Worm (Caenorhabditis elegans) whole organism, young adult: ENCODE results near the gene skp-1.

ENCODE experiments used
- B0261.1 ChIP-seq: sonication (generic microtip); optimal IDR thresholded peaks from 2 replicates; lab custom pipeline; 2016; ENCODE audit warnings: mild to moderate bottlenecking, missing genetic modification characterization, moderate library complexity, missing compliant biosample characterization
- C06A6.2 ChIP-seq: fragments of 200-800 bp; sonication (Bioruptor generic); conservative IDR thresholded peaks from 2 replicates; pipeline ENCODE4 v1.3.6; 2022; ENCODE audit warnings: missing genetic modification characterization, missing compliant biosample characterization
- F10E7.11 ChIP-seq: sonication (generic microtip); optimal IDR thresholded peaks from 2 replicates; lab custom pipeline; 2017; ENCODE audit warnings: mild to moderate bottlenecking, missing genetic modification characterization, moderate library complexity, missing compliant biosample characterization
- F37B4.10 ChIP-seq: fragments of 200-800 bp; sonication (Bioruptor generic); IDR thresholded peaks from 2 replicates; pipeline ENCODE4 v1.3.6; 2022; ENCODE audit warnings: missing genetic modification characterization, missing compliant biosample characterization
- F52B5.7 ChIP-seq: sonication (generic microtip); optimal IDR thresholded peaks from 2 replicates; lab custom pipeline; 2016; ENCODE audit warnings: mild to moderate bottlenecking, missing genetic modification characterization, missing compliant biosample characterization
- F55B11.4 ChIP-seq: sonication (generic microtip); optimal IDR thresholded peaks from 2 replicates; lab custom pipeline; 2016; ENCODE audit warnings: missing compliant biosample characterization, missing genetic modification characterization, borderline replicate concordance; ENCODE audit not compliant: insufficient read depth
- K11D2.4 ChIP-seq: fragments of 200-800 bp; sonication (Bioruptor generic); IDR thresholded peaks from 2 replicates; pipeline ENCODE4 v1.3.6; 2022; ENCODE audit warnings: missing genetic modification reagents, missing genetic modification characterization, missing compliant biosample characterization
- Y67H2A.10 ChIP-seq: fragments of 200-800 bp; sonication (Bioruptor generic); conservative IDR thresholded peaks from 2 replicates; pipeline ENCODE4 v1.3.6; 2022; ENCODE audit warnings: missing genetic modification reagents, missing genetic modification characterization, missing compliant biosample characterization
- Y79H2A.3 ChIP-seq: fragments of 200-800 bp; sonication (Bioruptor generic); conservative IDR thresholded peaks from 2 replicates; pipeline ENCODE4 v1.3.6; 2022; ENCODE audit warnings: missing genetic modification reagents, missing genetic modification characterization, missing compliant biosample characterization
- Y95B8A.8 ChIP-seq: fragments of 200-800 bp; sonication (Bioruptor generic); IDR thresholded peaks from 2 replicates; pipeline ENCODE4 v1.3.6; 2022; ENCODE audit warnings: missing genetic modification reagents, missing genetic modification characterization, missing compliant biosample characterization
- atf-7 ChIP-seq: sonication (generic microtip); optimal IDR thresholded peaks from 2 replicates; lab custom pipeline; 2017; ENCODE audit warnings: mild to moderate bottlenecking, missing genetic modification characterization, missing compliant biosample characterization
- attf-3 ChIP-seq: fragments of 200-800 bp; sonication (Bioruptor generic); conservative IDR thresholded peaks from 2 replicates; pipeline ENCODE4 v1.3.6; 2022; ENCODE audit warnings: missing genetic modification reagents, missing genetic modification characterization, missing compliant biosample characterization
- bed-2 ChIP-seq: fragments of 200-800 bp; sonication (Bioruptor generic); IDR thresholded peaks from 2 replicates; pipeline ENCODE4 v1.3.6; 2022; ENCODE audit warnings: missing genetic modification reagents, missing genetic modification characterization, missing compliant biosample characterization
- dox-1 ChIP-seq: fragments of 200-800 bp; sonication (Bioruptor generic); IDR thresholded peaks from 2 replicates; pipeline ENCODE4 v1.3.6; 2022; ENCODE audit warnings: missing genetic modification reagents, missing genetic modification characterization, missing compliant biosample characterization
- dpl-1 ChIP-seq: fragments of 150-350 bp; optimal IDR thresholded peaks from 2 replicates; lab custom pipeline; 2014; ENCODE audit warnings: missing biosample characterization, missing genetic modification reagents, missing genetic modification characterization
- efl-1 ChIP-seq: fragments of 150-350 bp; optimal IDR thresholded peaks from 2 replicates; lab custom pipeline; 2014; ENCODE audit warnings: missing biosample characterization, missing genetic modification reagents, missing genetic modification characterization
- egl-18 ChIP-seq: fragments of 200-800 bp; sonication (Bioruptor generic); IDR thresholded peaks from 2 replicates; pipeline ENCODE4 v1.3.6; 2022; ENCODE audit warnings: missing genetic modification reagents, missing genetic modification characterization, missing compliant biosample characterization
- ekl-4 ChIP-seq: fragments of 200-800 bp; sonication (Bioruptor generic); IDR thresholded peaks from 2 replicates; pipeline ENCODE4 v1.3.6; 2022; ENCODE audit warnings: missing genetic modification reagents, missing genetic modification characterization, missing compliant biosample characterization
- hmg-1.2 ChIP-seq: fragments of 200-800 bp; sonication (Bioruptor generic); IDR thresholded peaks from 2 replicates; pipeline ENCODE4 v1.3.6; 2022; ENCODE audit warnings: missing genetic modification reagents, missing genetic modification characterization, missing compliant biosample characterization
- hmg-20 ChIP-seq: fragments of 200-800 bp; sonication (Bioruptor generic); IDR thresholded peaks from 2 replicates; pipeline ENCODE4 v1.3.6; 2022; ENCODE audit warnings: missing genetic modification reagents, missing genetic modification characterization, missing compliant biosample characterization
- lag-1 ChIP-seq: fragments of 200-800 bp; sonication (Bioruptor generic); IDR thresholded peaks from 2 replicates; pipeline ENCODE4 v1.3.6; 2022; ENCODE audit warnings: missing genetic modification reagents, missing genetic modification characterization, missing compliant biosample characterization
- let-526 ChIP-seq: fragments of 200-800 bp; sonication (Bioruptor generic); IDR thresholded peaks from 2 replicates; pipeline ENCODE4 v1.3.6; 2022; ENCODE audit warnings: missing genetic modification reagents, missing genetic modification characterization, missing compliant biosample characterization
- lin-26 ChIP-seq: fragments of 200-800 bp; sonication (Bioruptor generic); IDR thresholded peaks from 2 replicates; pipeline ENCODE4 v1.3.6; 2022; ENCODE audit warnings: missing genetic modification reagents, missing genetic modification characterization, missing compliant biosample characterization
- lin-40 ChIP-seq: sonication (generic microtip); optimal IDR thresholded peaks from 2 replicates; lab custom pipeline; 2016; ENCODE audit warnings: missing genetic modification characterization, mild to moderate bottlenecking, missing compliant biosample characterization, missing genotype, missing genetic modification reagents
- lsl-1 ChIP-seq: fragments of 200-800 bp; sonication (Bioruptor generic); optimal IDR thresholded peaks from 2 replicates; lab custom pipeline; 2018; ENCODE audit warnings: mild to moderate bottlenecking, missing genetic modification characterization, moderate library complexity, missing compliant biosample characterization
- madf-10 ChIP-seq: sonication (generic microtip); optimal IDR thresholded peaks from 2 replicates; lab custom pipeline; 2016; ENCODE audit warnings: mild to moderate bottlenecking, missing genetic modification characterization, missing compliant biosample characterization
- mxl-1 ChIP-seq: sonication (generic microtip); optimal IDR thresholded peaks from 2 replicates; lab custom pipeline; 2016; ENCODE audit warnings: missing genetic modification characterization, missing compliant biosample characterization
- nhr-27 ChIP-seq: fragments of 200-800 bp; sonication (Bioruptor generic); optimal IDR thresholded peaks from 2 replicates; lab custom pipeline; 2018; ENCODE audit warnings: mild to moderate bottlenecking, missing genetic modification characterization, moderate library complexity, missing compliant biosample characterization
- nhr-80 ChIP-seq: sonication (generic microtip); optimal IDR thresholded peaks from 2 replicates; lab custom pipeline; 2016; ENCODE audit warnings: missing genetic modification characterization, missing compliant biosample characterization
- snpc-1.1 ChIP-seq: sonication (generic microtip); optimal IDR thresholded peaks from 2 replicates; lab custom pipeline; 2017; ENCODE audit warnings: missing genetic modification characterization, mild to moderate bottlenecking, missing compliant biosample characterization, antibody characterized with exemption, moderate library complexity, missing genotype, missing genetic modification reagents; ENCODE audit not compliant: insufficient read depth
- somi-1 ChIP-seq: fragments of 200-800 bp; sonication (Bioruptor generic); optimal IDR thresholded peaks from 2 replicates; lab custom pipeline; 2018; ENCODE audit warnings: mild to moderate bottlenecking, missing genetic modification characterization, missing compliant biosample characterization
- tbp1 ChIP-seq: fragments of 200-800 bp; sonication (Bioruptor generic); optimal IDR thresholded peaks from 2 replicates; lab custom pipeline; 2018; ENCODE audit warnings: mild to moderate bottlenecking, missing genetic modification characterization, missing compliant biosample characterization
- tlf-1 ChIP-seq: fragments of 200-800 bp; sonication (Bioruptor generic); optimal IDR thresholded peaks from 2 replicates; lab custom pipeline; 2018; ENCODE audit warnings: mild to moderate bottlenecking, missing genetic modification characterization, missing compliant biosample characterization
- unc-62 ChIP-seq: fragments of 150-350 bp; optimal IDR thresholded peaks from 2 replicates; lab custom pipeline; 2014; ENCODE audit warnings: missing biosample characterization, missing genetic modification reagents, missing genetic modification characterization
- ztf-25 ChIP-seq: fragments of 200-800 bp; sonication (Bioruptor generic); IDR thresholded peaks from 2 replicates; pipeline ENCODE4 v1.3.6; 2022; ENCODE audit warnings: missing genetic modification reagents, missing genetic modification characterization, missing compliant biosample characterization
- ztf-28 ChIP-seq: fragments of 200-800 bp; sonication (Bioruptor generic); IDR thresholded peaks from 2 replicates; pipeline ENCODE4 v1.3.6; 2022; ENCODE audit warnings: missing genetic modification reagents, missing genetic modification characterization, missing compliant biosample characterization
- ztf-6 ChIP-seq: fragments of 200-800 bp; sonication (Bioruptor generic); IDR thresholded peaks from 2 replicates; pipeline ENCODE4 v1.3.6; 2022; ENCODE audit warnings: missing genetic modification reagents, missing genetic modification characterization, missing compliant biosample characterization

The skp-1 gene

ce11 chrV:11645244-11645643 is at the start of gene skp-1:
TSS of gene skp-1 (plus strand) at chrV:11645481.
- no peak for TF ChIP-seq let-526 (GFP tag; lab: Robert Waterston, UW)
- TF ChIP-seq madf-10 (tag; lab: Kevin White, UChicago), result no peak
- TF ChIP-seq tbp1 (GFP tag; lab: Kevin White, UChicago), result no peak
- TF ChIP-seq nhr-27, result no peak
- TF ChIP-seq somi-1 (GFP tag; lab: Kevin White, UChicago), result no peak
- no peak for TF ChIP-seq lin-26 (GFP tag; lab: Robert Waterston, UW)
- TF ChIP-seq F10E7.11 (tag; lab: Kevin White, UChicago), result no peak
- no peak for TF ChIP-seq B0261.1 (tag; lab: Kevin White, UChicago)
- no peak for TF ChIP-seq Y95B8A.8 (GFP tag; lab: Robert Waterston, UW)
- TF ChIP-seq snpc-1.1, result no peak
- TF ChIP-seq ztf-25 (GFP tag; lab: Robert Waterston, UW), result no peak
- no peak for TF ChIP-seq Y67H2A.10 (GFP tag; lab: Robert Waterston, UW)
- no peak for TF ChIP-seq dox-1 (GFP tag; lab: Robert Waterston, UW)
- no peak for TF ChIP-seq tlf-1 (GFP tag; lab: Kevin White, UChicago)
- TF ChIP-seq ztf-6 (GFP tag; lab: Robert Waterston, UW), result no peak
- TF ChIP-seq C06A6.2 (GFP tag; lab: Robert Waterston, UW), result no peak
- no peak for TF ChIP-seq Y79H2A.3
- no peak for TF ChIP-seq K11D2.4 (GFP tag; lab: Robert Waterston, UW)
- no peak for TF ChIP-seq hmg-20 (GFP tag; lab: Robert Waterston, UW)

DNA sequence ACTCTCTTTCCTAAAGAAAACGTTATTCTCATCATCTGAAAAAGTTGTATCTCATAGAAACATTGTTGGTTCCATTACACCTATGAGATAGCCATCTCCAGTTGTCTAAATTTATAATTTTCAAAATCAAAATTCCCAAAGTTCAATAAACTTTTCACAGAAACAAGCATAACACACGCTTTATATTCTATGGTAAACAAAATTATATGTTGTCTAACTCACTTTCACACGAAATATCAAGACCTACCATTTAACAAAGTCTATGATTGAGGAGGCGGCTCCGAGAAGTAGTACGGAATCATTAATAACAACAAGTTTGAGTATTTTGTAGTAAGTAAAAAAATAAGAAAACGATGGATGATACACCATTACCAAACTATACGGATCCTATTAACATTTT is 46.5 kb upstream of the skp-1 start, which contains the start of gene srx-84:
TSS of gene srx-84 (plus strand) at position 301 of the 400 bp plus-strand sequence.
- no peak for TF ChIP-seq unc-62
- no peak for TF ChIP-seq somi-1 (GFP tag; lab: Kevin White, UChicago)
- no peak for TF ChIP-seq egl-18
- TF ChIP-seq F52B5.7, result no peak
- no peak for TF ChIP-seq hmg-1.2 (GFP tag; lab: Robert Waterston, UW)
- no peak for TF ChIP-seq nhr-27
- no peak for TF ChIP-seq efl-1 (GFP tag; lab: Kevin White, UChicago)
- no peak for TF ChIP-seq F55B11.4 (tag; lab: Kevin White, UChicago)
- TF ChIP-seq lsl-1 (GFP tag; lab: Kevin White, UChicago), result no peak
- no peak for TF ChIP-seq attf-3 (GFP tag; lab: Robert Waterston, UW)
- no peak for TF ChIP-seq ztf-28 (GFP tag; lab: Robert Waterston, UW)

ce11 chrV:11600800-11601199 is 44.5 kb upstream of the skp-1 start, which contains the start of gene F35B12.9:
TSS of gene F35B12.9 (plus strand) at chrV:11601171.
- TF ChIP-seq atf-7 (tag; lab: Kevin White, UChicago) (no peak), bed-2 (no peak), mxl-1 (tag; lab: Kevin White, UChicago) (no peak), F37B4.10 (GFP tag; lab: Robert Waterston, UW) (no peak), ekl-4 (GFP tag; lab: Robert Waterston, UW) (no peak), lag-1 (GFP tag; lab: Robert Waterston, UW) (no peak), dpl-1 (GFP tag; lab: Kevin White, UChicago) (no peak)
- TF ChIP-seq, all 124 proteins: peak for 0

- TF ChIP-seq lin-40 (no peak), nhr-80 (tag; lab: Kevin White, UChicago) (peak; percentile 19)
These were observed 40.8 kb upstream of the skp-1 start, which contains the start of gene dhs-20 for ce11 chrV:11604484-11604883. TSS of gene dhs-20 (minus strand) at chrV:11604563.
